Worm (Caenorhabditis elegans) whole organism, young adult: ENCODE results near the gene gfi-1.

Experiments used
- ama-1 ChIP-seq, 3 experiments: fragments of 150-350 bp in 1 of 3; sonication (generic microtip) in 2 of 3; optimal IDR thresholded peaks; 2 replicates each; lab custom pipeline; 2014 to 2018; ENCODE audit warnings: missing biosample characterization in 2 of 3, missing genetic modification characterization in 2 of 3, missing genetic modification reagents in 2 of 3
- lin-40 ChIP-seq: sonication (generic microtip); optimal IDR thresholded peaks from 2 replicates; lab custom pipeline; 2016; ENCODE audit warnings: missing genetic modification characterization, mild to moderate bottlenecking, missing compliant biosample characterization, missing genotype, missing genetic modification reagents
- lsl-1 ChIP-seq: fragments of 200-800 bp; sonication (Bioruptor generic); optimal IDR thresholded peaks from 2 replicates; lab custom pipeline; 2018; ENCODE audit warnings: mild to moderate bottlenecking, missing genetic modification characterization, moderate library complexity, missing compliant biosample characterization
- mxl-1 ChIP-seq: sonication (generic microtip); optimal IDR thresholded peaks from 2 replicates; lab custom pipeline; 2016; ENCODE audit warnings: missing genetic modification characterization, missing compliant biosample characterization
- unc-130 ChIP-seq: sonication (generic microtip); optimal IDR thresholded peaks from 2 replicates; lab custom pipeline; 2016; ENCODE audit warnings: missing genetic modification reagents, missing genetic modification characterization, missing compliant biosample characterization

- TF ChIP-seq mxl-1 (tag; lab: Kevin White, UChicago): no peak
- TF ChIP-seq unc-130 (GFP tag; lab: Kevin White, UChicago): no peak
- TF ChIP-seq ama-1 (optimal IDR thresholded peaks at IDR 0.05; lab: Kevin White, UChicago): no peak
- no peak for TF ChIP-seq ama-1 (GFP tag; optimal IDR thresholded peaks at IDR 0.05; lab: Kevin White, UChicago)
- TF ChIP-seq lsl-1 (GFP tag; lab: Kevin White, UChicago): no peak
- no peak for TF ChIP-seq lin-40 (tag; lab: Kevin White, UChicago)
Measured at ce11 chrV:6400528-6400927, 797 bp upstream of the gfi-1 start.
